In genomic region chrIII:9406600-9406999, ce11 we compare ENCODE assay signal across 8 worm cellular contexts.
A peak's percentile ranks its signal among the peaks of the same experiment; 100 is the strongest.
TF ChIP-seq lines count a peak whose summit lies in the region.

T26G10.1 (minus strand) TSS chrIII:9406641.

TF ChIP-seq in whole organism, L1 larva, 84 proteins besides CTCF, POLR2A, EP300 and RAD21 (continues in another document):
- TF ChIP-seq efl-1 (optimal IDR thresholded peaks at IDR 0.05; lab: Kevin White, UChicago), result peak; percentile 76 to 83
- peak; percentile 73 to 97 for TF ChIP-seq efl-1 (GFP tag; optimal IDR thresholded peaks at IDR 0.05 in 1 of 2; lab: Kevin White, UChicago)
- TF ChIP-seq lin-35 (GFP tag; optimal IDR thresholded peaks at IDR 0.05; lab: Kevin White, UChicago), result peak; percentile 73 to 77
- TF ChIP-seq jun-1 (tag; optimal IDR thresholded peaks at IDR 0.05; lab: Kevin White, UChicago), result peak; percentile 54
- no peak for TF ChIP-seq pag-3 (tag; optimal IDR thresholded peaks at IDR 0.05; lab: Kevin White, UChicago; ENCODE audit: borderline replicate concordance, insufficient read depth)
- peak; percentile 68 for TF ChIP-seq lin-39 (tag; optimal IDR thresholded peaks at IDR 0.05; lab: Kevin White, UChicago)
- no peak for TF ChIP-seq nhr-11 (tag; optimal IDR thresholded peaks at IDR 0.05; lab: Kevin White, UChicago)
- TF ChIP-seq lin-15B (tag; optimal IDR thresholded peaks at IDR 0.05; lab: Kevin White, UChicago), result peak; percentile 83
- peak; percentile 48 for TF ChIP-seq skn-1 (tag; optimal IDR thresholded peaks at IDR 0.05; lab: Kevin White, UChicago)
- peak; percentile 56 for TF ChIP-seq egl-13 (tag; optimal IDR thresholded peaks at IDR 0.05; lab: Kevin White, UChicago)
- peak; percentile 78 for TF ChIP-seq mep-1 (tag; optimal IDR thresholded peaks at IDR 0.05; lab: Kevin White, UChicago)

TF ChIP-seq in whole organism, L2 larva, 48 proteins besides CTCF, POLR2A, EP300 and RAD21 (continues in another document):
- TF ChIP-seq ama-1 (optimal IDR thresholded peaks at IDR 0.05; lab: Kevin White, UChicago) (no peak), F13H6.1 (tag; optimal IDR thresholded peaks at IDR 0.05; lab: Kevin White, UChicago) (peak; percentile 68), lin-39 (tag; optimal IDR thresholded peaks at IDR 0.05; lab: Kevin White, UChicago) (no peak), nhr-12 (tag; optimal IDR thresholded peaks at IDR 0.05; lab: Kevin White, UChicago) (no peak), aly-2 (tag; optimal IDR thresholded peaks at IDR 0.05; lab: Kevin White, UChicago) (no peak), zag-1 (tag; optimal IDR thresholded peaks at IDR 0.05; lab: Kevin White, UChicago) (no peak), nhr-129 (tag; optimal IDR thresholded peaks at IDR 0.05; lab: Kevin White, UChicago) (peak; percentile 21), sem-4 (tag; optimal IDR thresholded peaks at IDR 0.05; lab: Kevin White, UChicago) (peak; percentile 28), egl-27 (tag; optimal IDR thresholded peaks at IDR 0.05; lab: Kevin White, UChicago) (peak; percentile 50), ceh-16 (tag; optimal IDR thresholded peaks at IDR 0.05; lab: Kevin White, UChicago) (no peak), mab-5 (tag; optimal IDR thresholded peaks at IDR 0.05; lab: Kevin White, UChicago) (peak; percentile 65), nhr-10 (tag; optimal IDR thresholded peaks at IDR 0.05; lab: Kevin White, UChicago) (no peak)

TF ChIP-seq in whole organism, L3 larva, 47 proteins besides CTCF, POLR2A, EP300 and RAD21 (continues in another document):
- peak; percentile 19 for TF ChIP-seq pqm-1 (tag; optimal IDR thresholded peaks at IDR 0.05; lab: Kevin White, UChicago)
- no peak for TF ChIP-seq eor-1 (tag; optimal IDR thresholded peaks at IDR 0.05; lab: Kevin White, UChicago)
- no peak for TF ChIP-seq nhr-237 (tag; optimal IDR thresholded peaks at IDR 0.05; lab: Kevin White, UChicago)
- no peak for TF ChIP-seq nhr-11 (tag; optimal IDR thresholded peaks at IDR 0.05; lab: Kevin White, UChicago)
- peak; percentile 31 for TF ChIP-seq lin-39 (tag; optimal IDR thresholded peaks at IDR 0.05; lab: Kevin White, UChicago)
- TF ChIP-seq lsy-12 (tag; optimal IDR thresholded peaks at IDR 0.05; lab: Kevin White, UChicago), result peak; percentile 9
- peak; percentile 19 for TF ChIP-seq jun-1 (tag; optimal IDR thresholded peaks at IDR 0.05; lab: Kevin White, UChicago)
- TF ChIP-seq nhr-25 (tag; optimal IDR thresholded peaks at IDR 0.05; lab: Kevin White, UChicago), result peak; percentile 41
- peak; percentile 55 for TF ChIP-seq ceh-28 (tag; optimal IDR thresholded peaks at IDR 0.05; lab: Kevin White, UChicago)
- TF ChIP-seq mdl-1 (tag; optimal IDR thresholded peaks at IDR 0.05; lab: Kevin White, UChicago), result no peak
- TF ChIP-seq fos-1 (tag; optimal IDR thresholded peaks at IDR 0.05; lab: Kevin White, UChicago), result no peak
- TF ChIP-seq skn-1 (tag; optimal IDR thresholded peaks at IDR 0.05; lab: Kevin White, UChicago), result peak; percentile 31

TF ChIP-seq in whole organism, L4 larva, 104 proteins besides CTCF, POLR2A, EP300 and RAD21 (continues in another document):
- TF ChIP-seq dpl-1 (GFP tag; optimal IDR thresholded peaks at IDR 0.05; lab: Kevin White, UChicago), result peak; percentile 68
- peak; percentile 42 for TF ChIP-seq unc-130 (GFP tag; optimal IDR thresholded peaks at IDR 0.05; lab: Kevin White, UChicago)
- TF ChIP-seq Y75B8A.6 (GFP tag; IDR thresholded peaks at IDR 0.05; lab: Robert Waterston, UW), result no peak
- TF ChIP-seq vab-7 (GFP tag; IDR thresholded peaks at IDR 0.05; lab: Robert Waterston, UW), result 0 out of 2 replicates have a peak, but pooled peaks have one; percentile 21
- TF ChIP-seq pha-4 (GFP tag; IDR thresholded peaks at IDR 0.05; lab: Robert Waterston, UW), result peak; percentile 58; the same call in 1 of the 2 replicates
- no peak for TF ChIP-seq pha-4 (tag; optimal IDR thresholded peaks at IDR 0.05; lab: Kevin White, UChicago)
- TF ChIP-seq dmd-6 (GFP tag; IDR thresholded peaks at IDR 0.05; lab: Robert Waterston, UW), result peak; percentile 76
- 0 out of 2 replicates have a peak, but pooled peaks have one; percentile 42 for TF ChIP-seq madf-9 (GFP tag; conservative IDR thresholded peaks at IDR 0.05; lab: Robert Waterston, UW)
- TF ChIP-seq duxl-1 (tag; optimal IDR thresholded peaks at IDR 0.05; lab: Kevin White, UChicago; ENCODE audit: poor library complexity), result peak; percentile 59
- no peak for TF ChIP-seq aly-2 (tag; optimal IDR thresholded peaks at IDR 0.05; lab: Kevin White, UChicago)
- peak; percentile 34 for TF ChIP-seq hlh-30 (tag; optimal IDR thresholded peaks at IDR 0.05; lab: Kevin White, UChicago; ENCODE audit: insufficient read depth)

TF ChIP-seq in whole organism, late embryonic, 69 proteins besides CTCF, POLR2A, EP300 and RAD21 (continues in another document):
- TF ChIP-seq ceh-18 (tag; optimal IDR thresholded peaks at IDR 0.05; lab: Kevin White, UChicago), result no peak
- no peak for TF ChIP-seq unc-3 (GFP tag; conservative IDR thresholded peaks at IDR 0.05; lab: Robert Waterston, UW)
- TF ChIP-seq unc-3 (tag; optimal IDR thresholded peaks at IDR 0.05; lab: Kevin White, UChicago), result no peak
- TF ChIP-seq ceh-30 (tag; optimal IDR thresholded peaks at IDR 0.05; lab: Kevin White, UChicago), result no peak
- TF ChIP-seq hlh-15 (tag; optimal IDR thresholded peaks at IDR 0.05; lab: Kevin White, UChicago), result no peak
- no peak for TF ChIP-seq eyg-1 (tag; optimal IDR thresholded peaks at IDR 0.05; lab: Kevin White, UChicago)
- TF ChIP-seq nfya-1 (tag; optimal IDR thresholded peaks at IDR 0.05; lab: Kevin White, UChicago), result peak; percentile 13
- no peak for TF ChIP-seq unc-86 (tag; optimal IDR thresholded peaks at IDR 0.05; lab: Kevin White, UChicago)
- TF ChIP-seq ceh-2 (tag; optimal IDR thresholded peaks at IDR 0.05; lab: Kevin White, UChicago), result no peak
- TF ChIP-seq ztf-16 (tag; optimal IDR thresholded peaks at IDR 0.05; lab: Kevin White, UChicago), result no peak
- no peak for TF ChIP-seq gmeb-2 (tag; optimal IDR thresholded peaks at IDR 0.05; lab: Kevin White, UChicago)
- no peak for TF ChIP-seq F13H6.1 (tag; optimal IDR thresholded peaks at IDR 0.05; lab: Kevin White, UChicago)
- no peak for TF ChIP-seq K09A11.1 (tag; optimal IDR thresholded peaks at IDR 0.05; lab: Kevin White, UChicago; ENCODE audit: insufficient read depth)

TF ChIP-seq in whole organism, midembryonic, 9 proteins besides CTCF, POLR2A, EP300 and RAD21:
- TF ChIP-seq ztf-23 (GFP tag; IDR thresholded peaks at IDR 0.05; lab: Robert Waterston, UW) (peak; percentile 47; the same call in 1 of the 2 replicates), ztf-29 (GFP tag; IDR thresholded peaks at IDR 0.05; lab: Robert Waterston, UW) (no peak)
TF ChIP-seq in whole organism, midembryonic: peak in this region for 1.

TF ChIP-seq in whole organism, mixed stage, embryonic, 35 proteins besides CTCF, POLR2A, EP300 and RAD21:
- TF ChIP-seq nhr-28 (tag; optimal IDR thresholded peaks at IDR 0.05; lab: Kevin White, UChicago) (no peak), mep-1 (tag; optimal IDR thresholded peaks at IDR 0.05; lab: Kevin White, UChicago) (peak; percentile 49), elt-1 (tag; optimal IDR thresholded peaks at IDR 0.05; lab: Kevin White, UChicago; ENCODE audit: borderline replicate concordance, insufficient read depth) (no peak), nhr-237 (tag; optimal IDR thresholded peaks at IDR 0.05; lab: Kevin White, UChicago) (peak; percentile 30), lsy-2 (tag; optimal IDR thresholded peaks at IDR 0.05; lab: Kevin White, UChicago) (peak; percentile 64), pha-4 (tag; optimal IDR thresholded peaks at IDR 0.05; lab: Kevin White, UChicago) (peak; percentile 35), snpc-4 (tag; optimal IDR thresholded peaks at IDR 0.05; lab: Kevin White, UChicago) (no peak), ces-1 (GFP tag; optimal IDR thresholded peaks at IDR 0.05; lab: Kevin White, UChicago) (peak; percentile 66), blmp-1 (tag; optimal IDR thresholded peaks at IDR 0.05; lab: Kevin White, UChicago) (peak; percentile 43), unc-120 (tag; optimal IDR thresholded peaks at IDR 0.05; lab: Kevin White, UChicago; ENCODE audit: poor library complexity, severe bottlenecking) (no peak)

TF ChIP-seq in whole organism, young adult, 124 proteins besides CTCF, POLR2A, EP300 and RAD21 (continues in another document):
- no peak for TF ChIP-seq hlh-26 (GFP tag; conservative IDR thresholded peaks at IDR 0.05; lab: Robert Waterston, UW)
- no peak for TF ChIP-seq bed-2 (GFP tag; IDR thresholded peaks at IDR 0.05; lab: Robert Waterston, UW)
- TF ChIP-seq hsf-1 (GFP tag; IDR thresholded peaks at IDR 0.05; lab: Robert Waterston, UW), result peak; percentile 68
- TF ChIP-seq ccch-3 (GFP tag; optimal IDR thresholded peaks at IDR 0.05; lab: Kevin White, UChicago), result no peak
- TF ChIP-seq nhr-179 (tag; optimal IDR thresholded peaks at IDR 0.05; lab: Kevin White, UChicago), result no peak
- peak; percentile 60; the same call in 1 of the 2 replicates for TF ChIP-seq madf-3 (GFP tag; IDR thresholded peaks at IDR 0.05; lab: Robert Waterston, UW)
- no peak for TF ChIP-seq fkh-3 (tag; optimal IDR thresholded peaks at IDR 0.05; lab: Kevin White, UChicago)
- no peak for TF ChIP-seq ztf-3 (GFP tag; optimal IDR thresholded peaks at IDR 0.05; lab: Kevin White, UChicago)
- TF ChIP-seq nfyb-1 (GFP tag; IDR thresholded peaks at IDR 0.05; lab: Robert Waterston, UW), result peak; percentile 70
- no peak for TF ChIP-seq F37B4.10 (GFP tag; IDR thresholded peaks at IDR 0.05; lab: Robert Waterston, UW)
- no peak for TF ChIP-seq tbx-9 (tag; optimal IDR thresholded peaks at IDR 0.05; lab: Kevin White, UChicago; ENCODE audit: borderline replicate concordance)
- peak; percentile 73 for TF ChIP-seq attf-3 (GFP tag; conservative IDR thresholded peaks at IDR 0.05; lab: Robert Waterston, UW)
- no peak for TF ChIP-seq die-1 (tag; optimal IDR thresholded peaks at IDR 0.05; lab: Kevin White, UChicago)
- no peak for TF ChIP-seq repo-1 (tag; optimal IDR thresholded peaks at IDR 0.05; lab: Kevin White, UChicago)
- no peak for TF ChIP-seq K12H6.12 (tag; optimal IDR thresholded peaks at IDR 0.05; lab: Kevin White, UChicago)
- peak; percentile 80 for TF ChIP-seq pbrm-1 (GFP tag; IDR thresholded peaks at IDR 0.05; lab: Robert Waterston, UW)
- TF ChIP-seq madf-6 (GFP tag; IDR thresholded peaks at IDR 0.05; lab: Robert Waterston, UW), result peak; percentile 83
- TF ChIP-seq nhr-27 (tag; optimal IDR thresholded peaks at IDR 0.05; lab: Kevin White, UChicago), result no peak
- TF ChIP-seq tbp1 (GFP tag; optimal IDR thresholded peaks at IDR 0.05; lab: Kevin White, UChicago), result peak; percentile 55
- no peak for TF ChIP-seq ets-4 (GFP tag; optimal IDR thresholded peaks at IDR 0.05; lab: Kevin White, UChicago)
- TF ChIP-seq mes-4 (tag; optimal IDR thresholded peaks at IDR 0.05; lab: Kevin White, UChicago), result no peak
- peak; percentile 68 for TF ChIP-seq madf-8 (GFP tag; conservative IDR thresholded peaks at IDR 0.05; lab: Robert Waterston, UW)
- peak; percentile 17 for TF ChIP-seq xnd-1 (tag; optimal IDR thresholded peaks at IDR 0.05; lab: Kevin White, UChicago)
- no peak for TF ChIP-seq nfya-2 (GFP tag; IDR thresholded peaks at IDR 0.05; lab: Robert Waterston, UW)
- no peak for TF ChIP-seq atf-7 (tag; optimal IDR thresholded peaks at IDR 0.05; lab: Kevin White, UChicago)
- peak; percentile 73 for TF ChIP-seq snpc-1.1 (tag; optimal IDR thresholded peaks at IDR 0.05; lab: Kevin White, UChicago; ENCODE audit: insufficient read depth)
